Fruit fly (Drosophila melanogaster): ENCODE results near the gene CG13068.
A peak's percentile ranks its signal among the peaks of the same experiment; 100 is the strongest.

The CG13068 gene

dm6 chr3L:16233850-16234494 is 35.2 kb upstream of the CG13068 start (continued):
- TF ChIP-seq CG31627 (GFP tag; optimal IDR thresholded peaks at IDR 0.05) (no peak), CG9139 (GFP tag; optimal IDR thresholded peaks at IDR 0.05) (no peak), CG3032 (tag; optimal IDR thresholded peaks at IDR 0.05) (no peak), fd85E (GFP tag; optimal IDR thresholded peaks at IDR 0.05) (no peak), CG6854 (GFP tag; optimal IDR thresholded peaks at IDR 0.05) (peak; percentile 14), CG8632 (GFP tag; optimal IDR thresholded peaks at IDR 0.05) (no peak), CG6792 (GFP tag; optimal IDR thresholded peaks at IDR 0.05) (no peak), fd59A (GFP tag; optimal IDR thresholded peaks at IDR 0.05) (no peak), CG1621 (tag; optimal IDR thresholded peaks at IDR 0.05) (no peak), pdm3 (GFP tag; optimal IDR thresholded peaks at IDR 0.05) (no peak), CG6808 (GFP tag; optimal IDR thresholded peaks at IDR 0.05) (peak; percentile 0), topi (GFP tag; optimal IDR thresholded peaks at IDR 0.05) (no peak), CG8119 (GFP tag; IDR thresholded peaks at IDR 0.05) (no peak)

- TF ChIP-seq Ets21C (GFP tag; optimal IDR thresholded peaks at IDR 0.05) (no peak), CG6854 (GFP tag; optimal IDR thresholded peaks at IDR 0.05) (no peak), Eip75B (GFP tag; optimal IDR thresholded peaks at IDR 0.05) (no peak), CG16779 (tag; optimal IDR thresholded peaks at IDR 0.05) (no peak), CG1621 (tag; optimal IDR thresholded peaks at IDR 0.05) (no peak), Met (GFP tag; optimal IDR thresholded peaks at IDR 0.05) (no peak), CG11762 (GFP tag; optimal IDR thresholded peaks at IDR 0.05; ENCODE audit: insufficient read depth) (no peak), CG7368 (GFP tag; optimal IDR thresholded peaks at IDR 0.05) (no peak), CG6276 (GFP tag; optimal IDR thresholded peaks at IDR 0.05) (no peak), Gug (GFP tag; IDR thresholded peaks at IDR 0.05) (no peak), Smox (GFP tag; optimal IDR thresholded peaks at IDR 0.05) (no peak), CG31627 (GFP tag; optimal IDR thresholded peaks at IDR 0.05) (no peak)
Measured at dm6 chr3L:16241296-16241695, 27.9 kb upstream of the CG13068 start.

- TF ChIP-seq CG11762 (GFP tag; optimal IDR thresholded peaks at IDR 0.05; ENCODE audit: insufficient read depth) (no peak), CG10631 (GFP tag; optimal IDR thresholded peaks at IDR 0.05) (no peak), Eip75B (GFP tag; optimal IDR thresholded peaks at IDR 0.05) (no peak), acj6 (GFP tag; optimal IDR thresholded peaks at IDR 0.05) (no peak), Ets96B (tag; optimal IDR thresholded peaks at IDR 0.05) (no peak), ss (GFP tag; optimal IDR thresholded peaks at IDR 0.05) (no peak), CG4318 (GFP tag; optimal IDR thresholded peaks at IDR 0.05) (no peak), topi (GFP tag; optimal IDR thresholded peaks at IDR 0.05) (no peak), CG34406 (GFP tag; optimal IDR thresholded peaks at IDR 0.05) (no peak), dsx (GFP tag; optimal IDR thresholded peaks at IDR 0.05; ENCODE audit: poor library complexity, severe bottlenecking) (no peak)
Measured at dm6 chr3L:16252255-16252654, 16.9 kb upstream of the CG13068 start, which contains the start of gene CG13055. Gene CG13055, minus strand, starts transcription at chr3L:16252355.

- TF ChIP-seq CG6854 (GFP tag; optimal IDR thresholded peaks at IDR 0.05) (no peak), esn (GFP tag; optimal IDR thresholded peaks at IDR 0.05) (no peak)
Measured at dm6 chr3L:16257118-16257627, 12.0 kb upstream of the CG13068 start, which contains the start of gene CG13054. Gene CG13054, minus strand, starts transcription at chr3L:16257191.

dm6 chr3L:16259552-16259951 is 9.6 kb upstream of the CG13068 start, which contains the start of gene CG13053:
Gene CG13053, minus strand, starts transcription at chr3L:16259722.
- no peak for TF ChIP-seq CG8632 (GFP tag; optimal IDR thresholded peaks at IDR 0.05)
- no peak for TF ChIP-seq lz (GFP tag; optimal IDR thresholded peaks at IDR 0.05)
- peak; percentile 85 for TF ChIP-seq dsx (GFP tag; optimal IDR thresholded peaks at IDR 0.05; ENCODE audit: poor library complexity, severe bottlenecking)
- no peak for TF ChIP-seq CG11762 (GFP tag; optimal IDR thresholded peaks at IDR 0.05; ENCODE audit: insufficient read depth)
- peak; percentile 10 for TF ChIP-seq CG16779 (tag; optimal IDR thresholded peaks at IDR 0.05)
- peak; percentile 71 for TF ChIP-seq spab (GFP tag; optimal IDR thresholded peaks at IDR 0.05)
- TF ChIP-seq CG8119 (GFP tag; IDR thresholded peaks at IDR 0.05) = peak; percentile 28; the same call in 1 of the 3 replicates
- TF ChIP-seq Sox14 (GFP tag; optimal IDR thresholded peaks at IDR 0.05) = no peak
- no peak for TF ChIP-seq Blimp-1 (GFP tag; optimal IDR thresholded peaks at IDR 0.05)
- no peak for TF ChIP-seq Hr4 (GFP tag; optimal IDR thresholded peaks at IDR 0.05)
- TF ChIP-seq Lpt (GFP tag; optimal IDR thresholded peaks at IDR 0.05) = no peak
- TF ChIP-seq Ets96B (tag; optimal IDR thresholded peaks at IDR 0.05) = peak; percentile 82
- TF ChIP-seq cyc (GFP tag; optimal IDR thresholded peaks at IDR 0.05) = no peak
- TF ChIP-seq ss (GFP tag; optimal IDR thresholded peaks at IDR 0.05) = peak; percentile 50 to 73
- TF ChIP-seq Eip93F (GFP tag; optimal IDR thresholded peaks at IDR 0.05) = no peak
- TF ChIP-seq CG34406 (GFP tag; optimal IDR thresholded peaks at IDR 0.05) = no peak
- no peak for TF ChIP-seq net (GFP tag; optimal IDR thresholded peaks at IDR 0.05)
- no peak for TF ChIP-seq eg (GFP tag; IDR thresholded peaks at IDR 0.05)
- TF ChIP-seq CG31627 (GFP tag; optimal IDR thresholded peaks at IDR 0.05) = no peak
- no peak for TF ChIP-seq Hr38 (GFP tag; optimal IDR thresholded peaks at IDR 0.05)
- no peak for TF ChIP-seq CG15336 (GFP tag; IDR thresholded peaks at IDR 0.05)

All from whole organism, prepupa.